Worm (Caenorhabditis elegans): ENCODE data around the gene R05D3.8.

DNA sequence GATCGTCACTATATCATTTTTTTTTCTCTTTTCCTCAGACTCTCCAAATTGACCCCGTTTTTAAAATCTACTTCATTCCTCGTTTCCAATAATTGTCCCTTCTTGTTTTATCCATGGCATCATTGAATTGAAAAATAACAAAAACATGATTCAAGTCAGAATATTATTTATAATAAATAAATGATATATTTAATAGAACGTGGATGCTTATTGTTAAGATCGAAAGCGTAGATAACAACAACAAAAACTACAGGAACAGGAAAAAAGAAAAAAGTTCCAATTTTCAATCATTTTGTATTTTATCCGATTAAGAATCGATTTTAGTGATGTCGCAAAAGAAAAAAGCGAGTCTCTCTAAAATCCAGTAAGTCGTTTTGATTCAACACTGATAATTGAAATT lies 45.7 kb downstream of the R05D3.8 start, which contains the start of gene F10E9.2:
- TF ChIP-seq ceh-36 (tag; optimal IDR thresholded peaks at IDR 0.05) (no peak), tra-4 (tag; optimal IDR thresholded peaks at IDR 0.05) (no peak), hmg-4 (GFP tag; optimal IDR thresholded peaks at IDR 0.05) (no peak), ama-1 (optimal IDR thresholded peaks at IDR 0.05) (no peak), scrt-1 (GFP tag; IDR thresholded peaks at IDR 0.05) (no peak), hnd-1 (tag; optimal IDR thresholded peaks at IDR 0.05) (no peak), flt-1 (GFP tag; IDR thresholded peaks at IDR 0.05) (no peak), ets-7 (tag; optimal IDR thresholded peaks at IDR 0.05) (no peak), hmbx-1 (tag; optimal IDR thresholded peaks at IDR 0.05) (no peak)

Measured in whole organism, early embryonic.